Fruit fly (Drosophila melanogaster) Kc167 (cell line): ENCODE data around the gene CG14721.

Experiments used
- Myc ChIP-seq: fragments of >200 bp; optimal IDR thresholded peaks from 2 replicates; lab custom pipeline; 2017; ENCODE audit warnings: missing external identifiers
- Sin3A ChIP-seq: fragments of >200 bp; optimal IDR thresholded peaks from 2 replicates; lab custom pipeline; 2018; ENCODE audit warnings: missing external identifiers
- h ChIP-seq: fragments of >200 bp; optimal IDR thresholded peaks from 3 replicates; lab custom pipeline; 2018; ENCODE audit warnings: missing external identifiers
- insv ChIP-seq: fragments of >200 bp; optimal IDR thresholded peaks from 3 replicates; lab custom pipeline; 2018; ENCODE audit warnings: missing external identifiers
- psq ChIP-seq: fragments of >200 bp; optimal IDR thresholded peaks from 2 replicates; lab custom pipeline; 2017; ENCODE audit warnings: missing external identifiers
- ttk ChIP-seq: sonication (Bioruptor generic); optimal IDR thresholded peaks from 2 replicates; lab custom pipeline; 2017; ENCODE audit warnings: missing external identifiers

CG14721 gene

dm6 chr3R:11759971-11760370, 24.7 kb downstream of the CG14721 start:
- no peak for TF ChIP-seq ttk (lab: Kevin White, UChicago)
- TF ChIP-seq Myc = no peak

dm6 chr3R:11760669-11761387, 25.6 kb downstream of the CG14721 start:
- TF ChIP-seq psq (lab: Kevin White, UChicago) = no peak
- TF ChIP-seq h = no peak
- TF ChIP-seq ttk (lab: Kevin White, UChicago) = no peak
- TF ChIP-seq insv (lab: Kevin White, UChicago) = no peak
- no peak for TF ChIP-seq Sin3A (lab: Kevin White, UChicago)
- no peak for TF ChIP-seq Myc

dm6 chr3R:11761718-11762117, 26.5 kb downstream of the CG14721 start:
- TF ChIP-seq h (no peak), psq (lab: Kevin White, UChicago) (no peak), insv (lab: Kevin White, UChicago) (no peak), Sin3A (lab: Kevin White, UChicago) (no peak), Myc (no peak), ttk (lab: Kevin White, UChicago) (no peak)

dm6 chr3R:11762500-11762899, 27.3 kb downstream of the CG14721 start:
- TF ChIP-seq Sin3A (lab: Kevin White, UChicago) (no peak), ttk (lab: Kevin White, UChicago) (no peak), h (no peak), insv (lab: Kevin White, UChicago) (no peak), psq (lab: Kevin White, UChicago) (no peak)

dm6 chr3R:11763494-11764278, 28.4 kb downstream of the CG14721 start:
- no peak for TF ChIP-seq Sin3A (lab: Kevin White, UChicago)
- no peak for TF ChIP-seq insv (lab: Kevin White, UChicago)
- TF ChIP-seq h = no peak
- TF ChIP-seq psq (lab: Kevin White, UChicago) = no peak

- TF ChIP-seq h (no peak), Sin3A (lab: Kevin White, UChicago) (no peak), ttk (lab: Kevin White, UChicago) (no peak), insv (lab: Kevin White, UChicago) (no peak), psq (lab: Kevin White, UChicago) (no peak)
These were observed 29.1 kb downstream of the CG14721 start, which contains the start of gene Lk6 for dm6 chr3R:11764279-11764880. Lk6 (minus strand) TSS chr3R:11764457.

- TF ChIP-seq h (no peak), ttk (lab: Kevin White, UChicago) (no peak)
These were observed 35.5 kb downstream of the CG14721 start for dm6 chr3R:11770733-11771132.

dm6 chr3R:11771492-11771891, 36.2 kb downstream of the CG14721 start:
- TF ChIP-seq insv (lab: Kevin White, UChicago) (no peak), ttk (lab: Kevin White, UChicago) (no peak), psq (lab: Kevin White, UChicago) (no peak)

dm6 chr3R:11772181-11772827, 37.1 kb downstream of the CG14721 start:
- no peak for TF ChIP-seq Sin3A (lab: Kevin White, UChicago)
- TF ChIP-seq h = no peak
- TF ChIP-seq Myc = no peak
- no peak for TF ChIP-seq insv (lab: Kevin White, UChicago)
- no peak for TF ChIP-seq ttk (lab: Kevin White, UChicago)
- no peak for TF ChIP-seq psq (lab: Kevin White, UChicago)

- no peak for TF ChIP-seq insv (lab: Kevin White, UChicago)
- TF ChIP-seq Myc = no peak
- no peak for TF ChIP-seq Sin3A (lab: Kevin White, UChicago)
- TF ChIP-seq ttk (lab: Kevin White, UChicago) = no peak
- TF ChIP-seq psq (lab: Kevin White, UChicago) = no peak
- TF ChIP-seq h = no peak
These were observed 38.2 kb downstream of the CG14721 start for dm6 chr3R:11773325-11773998.

- TF ChIP-seq psq (lab: Kevin White, UChicago) = no peak
- no peak for TF ChIP-seq Myc
- no peak for TF ChIP-seq Sin3A (lab: Kevin White, UChicago)
- TF ChIP-seq ttk (lab: Kevin White, UChicago) = no peak
- TF ChIP-seq h = no peak
- no peak for TF ChIP-seq insv (lab: Kevin White, UChicago)
These were observed 38.8 kb downstream of the CG14721 start for dm6 chr3R:11773999-11774397.
